Worm (Caenorhabditis elegans) whole organism, L4 larva: Measurements from ENCODE around the gene F08G12.3.

Experiments
- F26F4.8 ChIP-seq: fragments of 200-800 bp; sonication (Bioruptor generic); conservative IDR thresholded peaks from 2 replicates; pipeline ENCODE4 v1.3.6; 2022; ENCODE audit warnings: missing genetic modification characterization, missing compliant biosample characterization
- F37D6.2 ChIP-seq: sonication (generic microtip); optimal IDR thresholded peaks from 2 replicates; lab custom pipeline; 2016; ENCODE audit warnings: mild to moderate bottlenecking, missing genetic modification characterization, missing compliant biosample characterization
- Y105C5A.15 ChIP-seq: fragments of 200-800 bp; sonication (Bioruptor generic); IDR thresholded peaks from 2 replicates; pipeline ENCODE4 v1.3.6; 2022; ENCODE audit warnings: missing genetic modification characterization, missing compliant biosample characterization
- Y48G9A.11 ChIP-seq: fragments of 200-800 bp; sonication (Bioruptor generic); IDR thresholded peaks from 2 replicates; pipeline ENCODE4 v1.3.6; 2022; ENCODE audit warnings: missing genetic modification reagents, missing genetic modification characterization, missing compliant biosample characterization
- Y75B8A.6 ChIP-seq: fragments of 200-800 bp; sonication (Bioruptor generic); IDR thresholded peaks from 2 replicates; pipeline ENCODE4 v1.3.6; 2022; ENCODE audit warnings: missing genetic modification reagents, missing genetic modification characterization, missing compliant biosample characterization
- aly-2 ChIP-seq: sonication (generic microtip); optimal IDR thresholded peaks from 2 replicates; lab custom pipeline; 2018; ENCODE audit warnings: missing biosample characterization, missing genetic modification characterization
- ama-1 ChIP-seq: fragments of 150-350 bp; optimal IDR thresholded peaks from 2 replicates; lab custom pipeline; 2014; ENCODE audit warnings: inconsistent platforms, mixed read lengths
- cey-2 ChIP-seq: sonication (generic microtip); optimal IDR thresholded peaks from 3 replicates; lab custom pipeline; 2017; ENCODE audit warnings: missing genetic modification characterization, mild to moderate bottlenecking, missing compliant biosample characterization, antibody characterized with exemption, borderline replicate concordance; ENCODE audit not compliant: insufficient read depth
- daf-19 ChIP-seq: fragments of 200-800 bp; sonication (Bioruptor generic); conservative IDR thresholded peaks from 2 replicates; pipeline ENCODE4 v1.3.6; 2022; ENCODE audit warnings: missing genetic modification characterization, missing compliant biosample characterization
- dmd-6 ChIP-seq: fragments of 200-800 bp; sonication (Bioruptor generic); IDR thresholded peaks from 2 replicates; pipeline ENCODE4 v1.3.6; 2022; ENCODE audit warnings: missing genetic modification reagents, missing genetic modification characterization, missing compliant biosample characterization
- dmd-8 ChIP-seq: fragments of 200-800 bp; sonication (Bioruptor generic); IDR thresholded peaks from 2 replicates; pipeline ENCODE4 v1.3.6; 2022; ENCODE audit warnings: missing genetic modification characterization, missing compliant biosample characterization
- dmd-9 ChIP-seq: fragments of 200-800 bp; sonication (Bioruptor generic); IDR thresholded peaks from 2 replicates; pipeline ENCODE4 v1.3.6; 2022; ENCODE audit warnings: missing genetic modification reagents, missing genetic modification characterization, missing compliant biosample characterization
- duxl-1 ChIP-seq: sonication (generic microtip); optimal IDR thresholded peaks from 2 replicates; lab custom pipeline; 2016; ENCODE audit warnings: mild to moderate bottlenecking, missing genetic modification characterization, moderate library complexity, missing compliant biosample characterization; ENCODE audit not compliant: poor library complexity
- gei-8 ChIP-seq: fragments of 200-800 bp; sonication (Bioruptor generic); optimal IDR thresholded peaks from 2 replicates; lab custom pipeline; 2018; ENCODE audit warnings: mild to moderate bottlenecking, missing genetic modification characterization, missing compliant biosample characterization
- hif-1 ChIP-seq, 2 experiments: sonication (generic microtip); optimal IDR thresholded peaks; 2 replicates each; lab custom pipeline; 2016 to 2017; ENCODE audit warnings: missing compliant biosample characterization in 2 of 2, missing genetic modification characterization in 2 of 2, missing genetic modification reagents in 2 of 2, missing genotype in 2 of 2, mild to moderate bottlenecking in 1 of 2
- hlh-30 ChIP-seq: sonication (generic microtip); optimal IDR thresholded peaks from 2 replicates; lab custom pipeline; 2017; ENCODE audit warnings: antibody characterized with exemption, mild to moderate bottlenecking, missing genetic modification characterization, missing compliant biosample characterization; ENCODE audit not compliant: insufficient read depth
- jun-1 ChIP-seq: fragments of 150-350 bp; optimal IDR thresholded peaks from 2 replicates; lab custom pipeline; 2014; ENCODE audit warnings: missing biosample characterization, missing genetic modification reagents, missing genetic modification characterization
- lin-13 ChIP-seq: fragments of 150-350 bp; optimal IDR thresholded peaks from 2 replicates; lab custom pipeline; 2014; ENCODE audit warnings: missing biosample characterization, missing genetic modification reagents, missing genetic modification characterization
- lin-29 ChIP-seq: fragments of 200-800 bp; sonication (Bioruptor generic); IDR thresholded peaks from 2 replicates; pipeline ENCODE4 v1.3.6; 2022; ENCODE audit warnings: missing genetic modification reagents, missing genetic modification characterization, missing compliant biosample characterization
- lin-38 ChIP-seq: fragments of 200-800 bp; sonication (Bioruptor generic); IDR thresholded peaks from 2 replicates; pipeline ENCODE4 v1.3.6; 2022; ENCODE audit warnings: missing genetic modification reagents, missing genetic modification characterization, missing compliant biosample characterization
- lin-39 ChIP-seq: fragments of 150-350 bp; optimal IDR thresholded peaks from 2 replicates; lab custom pipeline; 2014; ENCODE audit warnings: missing biosample characterization, missing genetic modification reagents, missing genetic modification characterization
- lir-3 ChIP-seq: sonication (generic microtip); optimal IDR thresholded peaks from 2 replicates; lab custom pipeline; 2016; ENCODE audit warnings: mild to moderate bottlenecking, missing genetic modification characterization, missing compliant biosample characterization
- madf-9 ChIP-seq: fragments of 200-800 bp; sonication (Bioruptor generic); conservative IDR thresholded peaks from 2 replicates; pipeline ENCODE4 v1.3.6; 2022; ENCODE audit warnings: missing genetic modification reagents, missing genetic modification characterization, missing compliant biosample characterization
- mdl-1 ChIP-seq, 2 experiments: fragments of 150-350 bp in 1 of 2; sonication (generic microtip) in 1 of 2; optimal IDR thresholded peaks; 2 replicates each; lab custom pipeline; 2014 to 2017; ENCODE audit warnings: missing biosample characterization in 2 of 2, missing genetic modification characterization in 2 of 2
- mxl-3 ChIP-seq: fragments of 200-800 bp; sonication (Bioruptor generic); optimal IDR thresholded peaks from 2 replicates; lab custom pipeline; 2018; ENCODE audit warnings: mild to moderate bottlenecking, missing genetic modification characterization, missing compliant biosample characterization
- nhr-25 ChIP-seq: sonication (generic microtip); optimal IDR thresholded peaks from 2 replicates; lab custom pipeline; 2017; ENCODE audit warnings: missing genetic modification characterization, mild to moderate bottlenecking, missing compliant biosample characterization, antibody characterized with exemption, moderate library complexity, borderline replicate concordance; ENCODE audit not compliant: insufficient read depth
- nhr-42 ChIP-seq: fragments of 200-800 bp; sonication (Bioruptor generic); IDR thresholded peaks from 2 replicates; pipeline ENCODE4 v1.3.6; 2022; ENCODE audit warnings: missing genetic modification characterization, missing compliant biosample characterization
- nhr-76 ChIP-seq: fragments of 150-350 bp; optimal IDR thresholded peaks from 2 replicates; lab custom pipeline; 2014; ENCODE audit warnings: missing biosample characterization, missing genetic modification characterization
- nhr-77 ChIP-seq: fragments of 150-350 bp; optimal IDR thresholded peaks from 2 replicates; lab custom pipeline; 2014; ENCODE audit warnings: missing biosample characterization, missing genetic modification characterization
- pqm-1 ChIP-seq: sonication (generic microtip); optimal IDR thresholded peaks from 2 replicates; lab custom pipeline; 2017; ENCODE audit warnings: missing biosample characterization, missing genetic modification characterization
- saeg-2 ChIP-seq: fragments of 200-800 bp; sonication (Bioruptor generic); IDR thresholded peaks from 2 replicates; pipeline ENCODE4 v1.3.6; 2022; ENCODE audit warnings: missing genetic modification reagents, missing genetic modification characterization, missing compliant biosample characterization
- skn-1 ChIP-seq: fragments of 150-350 bp; optimal IDR thresholded peaks from 2 replicates; lab custom pipeline; 2014; ENCODE audit warnings: missing biosample characterization, missing genetic modification characterization
- snpc-1.2 ChIP-seq: fragments of 200-800 bp; sonication (Bioruptor generic); IDR thresholded peaks from 2 replicates; pipeline ENCODE4 v1.3.6; 2022; ENCODE audit warnings: missing genetic modification reagents, missing genetic modification characterization, missing compliant biosample characterization
- tag-97 ChIP-seq: fragments of 200-800 bp; sonication (Bioruptor generic); IDR thresholded peaks from 2 replicates; pipeline ENCODE4 v1.3.6; 2022; ENCODE audit warnings: missing genetic modification characterization, missing compliant biosample characterization
- unc-39 ChIP-seq: sonication (generic microtip); optimal IDR thresholded peaks from 2 replicates; lab custom pipeline; 2017; ENCODE audit warnings: missing biosample characterization, missing genetic modification characterization
- vab-7 ChIP-seq: fragments of 200-800 bp; sonication (Bioruptor generic); IDR thresholded peaks from 2 replicates; pipeline ENCODE4 v1.3.6; 2022; ENCODE audit warnings: missing genetic modification reagents, missing genetic modification characterization, missing compliant biosample characterization
- zag-1 ChIP-seq: fragments of 150-350 bp; optimal IDR thresholded peaks from 2 replicates; lab custom pipeline; 2014; ENCODE audit warnings: missing biosample characterization, missing genetic modification characterization
- zfp-3 ChIP-seq: fragments of 200-800 bp; sonication (Bioruptor generic); conservative IDR thresholded peaks from 2 replicates; pipeline ENCODE4 v1.3.6; 2022; ENCODE audit warnings: missing genetic modification reagents, missing genetic modification characterization, missing compliant biosample characterization
- ztf-11 ChIP-seq: fragments of 150-350 bp; optimal IDR thresholded peaks from 2 replicates; lab custom pipeline; 2014; ENCODE audit warnings: missing biosample characterization, missing genetic modification characterization
- ztf-7 ChIP-seq: fragments of 150-350 bp; optimal IDR thresholded peaks from 2 replicates; lab custom pipeline; 2014; ENCODE audit warnings: missing biosample characterization, missing genetic modification characterization

Gene F08G12.3

ce11 chrX:11266711-11267110 is 33.3 kb upstream of the F08G12.3 start, which contains the start of gene C03A3.9:
Gene C03A3.9 (plus strand): TSS chrX:11267011.
- TF ChIP-seq saeg-2 (no peak), snpc-1.2 (GFP tag; lab: Robert Waterston, UW) (no peak), nhr-42 (no peak), lin-38 (GFP tag; lab: Robert Waterston, UW) (no peak), F26F4.8 (GFP tag; lab: Robert Waterston, UW) (no peak), zfp-3 (GFP tag; lab: Robert Waterston, UW) (no peak), daf-19 (GFP tag; lab: Robert Waterston, UW) (no peak), tag-97 (GFP tag; lab: Robert Waterston, UW) (no peak), Y105C5A.15 (GFP tag; lab: Robert Waterston, UW) (no peak), Y48G9A.11 (no peak), cey-2 (tag; lab: Kevin White, UChicago) (no peak), duxl-1 (no peak), nhr-77 (tag; lab: Kevin White, UChicago) (no peak), unc-39 (tag; lab: Kevin White, UChicago) (no peak)

ce11 chrX:11268970-11269369 is 31.1 kb upstream of the F08G12.3 start, which contains the start of gene C03A3.3:
Gene C03A3.3 (minus strand): TSS chrX:11269070.
- TF ChIP-seq skn-1 (tag; lab: Kevin White, UChicago) (no peak), hlh-30 (tag; lab: Kevin White, UChicago) (no peak), nhr-25 (tag; lab: Kevin White, UChicago) (no peak), zfp-3 (GFP tag; lab: Robert Waterston, UW) (no peak), jun-1 (tag; lab: Kevin White, UChicago) (no peak), mdl-1 (tag; optimal IDR thresholded peaks at IDR 0.05; lab: Kevin White, UChicago) (no peak), madf-9 (GFP tag; lab: Robert Waterston, UW) (no peak), lir-3 (tag; lab: Kevin White, UChicago) (no peak), ztf-7 (tag; lab: Kevin White, UChicago) (no peak), F37D6.2 (tag; lab: Kevin White, UChicago) (no peak), zag-1 (tag; lab: Kevin White, UChicago) (no peak), dmd-8 (GFP tag; lab: Robert Waterston, UW) (no peak), Y105C5A.15 (GFP tag; lab: Robert Waterston, UW) (no peak), mxl-3 (GFP tag; lab: Kevin White, UChicago) (no peak), pqm-1 (no peak), lin-39 (tag; lab: Kevin White, UChicago) (no peak), Y75B8A.6 (no peak), cey-2 (tag; lab: Kevin White, UChicago) (no peak)

- TF ChIP-seq lin-29 (GFP tag; lab: Robert Waterston, UW) (no peak), F37D6.2 (tag; lab: Kevin White, UChicago) (no peak), dmd-6 (GFP tag; lab: Robert Waterston, UW) (no peak), nhr-76 (no peak), hif-1 (tag; optimal IDR thresholded peaks at IDR 0.05; lab: Kevin White, UChicago) (no peak), ztf-11 (no peak), ama-1 (lab: Kevin White, UChicago) (no peak), pqm-1 (no peak), mxl-3 (GFP tag; lab: Kevin White, UChicago) (no peak), vab-7 (GFP tag; lab: Robert Waterston, UW) (no peak), lin-38 (GFP tag; lab: Robert Waterston, UW) (no peak), aly-2 (tag; lab: Kevin White, UChicago) (no peak), dmd-8 (GFP tag; lab: Robert Waterston, UW) (no peak), dmd-9 (GFP tag; lab: Robert Waterston, UW) (no peak), lin-13 (GFP tag; lab: Kevin White, UChicago) (no peak), gei-8 (GFP tag; lab: Kevin White, UChicago) (no peak)
These were observed 29.2 kb upstream of the F08G12.3 start, which contains the start of gene ifa-1 for ce11 chrX:11270882-11271281. Gene ifa-1 (plus strand): TSS chrX:11271182.
